Worm (Caenorhabditis elegans): ENCODE results near the gene vit-3.
A peak's percentile ranks its signal among the peaks of the same experiment; 100 is the strongest.

The vit-3 gene

DNA sequence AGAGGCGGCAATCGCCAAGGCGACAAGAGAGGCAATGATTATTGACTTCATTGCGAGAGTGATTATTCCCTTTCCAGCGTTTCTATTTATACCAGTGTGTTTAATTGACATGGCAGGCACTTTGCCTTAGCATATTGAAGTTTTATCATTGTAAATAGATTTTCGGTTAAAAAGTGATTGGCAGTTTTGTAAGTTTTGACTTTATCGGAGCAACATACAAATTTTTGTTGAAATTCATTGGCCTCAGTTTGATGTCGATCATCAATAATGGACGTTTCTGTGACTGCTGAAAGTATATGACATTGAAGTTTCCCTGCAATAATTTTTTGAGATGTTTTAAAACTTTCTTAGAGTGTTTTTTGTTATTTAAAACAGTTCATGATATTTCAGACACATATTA lies at the start of gene vit-3:
Gene vit-3 (minus strand): TSS at position 60 of the 400 bp plus-strand sequence.
- no peak for TF ChIP-seq ztf-23 (GFP tag; IDR thresholded peaks at IDR 0.05)
- no peak for TF ChIP-seq med-1 (GFP tag; optimal IDR thresholded peaks at IDR 0.05; ENCODE audit: insufficient read depth)
- no peak for TF ChIP-seq ref-1 (GFP tag; conservative IDR thresholded peaks at IDR 0.05)
- no peak for TF ChIP-seq klf-2 (GFP tag; conservative IDR thresholded peaks at IDR 0.05)
- TF ChIP-seq tab-1 (GFP tag; IDR thresholded peaks at IDR 0.05), result no peak
- no peak for TF ChIP-seq ztf-29 (GFP tag; IDR thresholded peaks at IDR 0.05)
- TF ChIP-seq T22C8.4 (GFP tag; IDR thresholded peaks at IDR 0.05), result no peak
- TF ChIP-seq flt-1 (GFP tag; IDR thresholded peaks at IDR 0.05), result no peak

DNA sequence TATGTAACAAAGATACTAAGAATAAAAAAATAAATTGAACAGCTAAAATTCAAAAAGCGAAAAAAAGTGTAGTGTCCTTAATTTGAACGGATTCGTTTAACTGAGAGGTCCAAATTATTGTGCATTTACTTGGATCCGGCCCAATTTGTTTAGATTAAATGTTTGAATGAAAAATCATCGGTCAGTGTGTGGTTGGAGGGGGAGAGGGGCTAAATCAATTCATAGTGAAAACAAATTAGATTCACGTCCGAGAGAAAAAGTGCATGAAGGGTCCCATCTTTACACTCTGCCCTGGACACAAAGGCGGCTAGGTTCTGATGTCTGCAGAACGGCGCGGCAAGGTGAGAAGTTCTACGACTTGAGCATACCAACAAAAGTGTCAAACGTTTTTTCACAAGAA lies 46.5 kb upstream of the vit-3 start:
- no peak for TF ChIP-seq med-1 (GFP tag; optimal IDR thresholded peaks at IDR 0.05; ENCODE audit: insufficient read depth)
- TF ChIP-seq klf-2 (GFP tag; conservative IDR thresholded peaks at IDR 0.05), result no peak
- no peak for TF ChIP-seq ztf-29 (GFP tag; IDR thresholded peaks at IDR 0.05)
- no peak for TF ChIP-seq ref-1 (GFP tag; conservative IDR thresholded peaks at IDR 0.05)
- no peak for TF ChIP-seq cog-1 (tag; optimal IDR thresholded peaks at IDR 0.05)
- no peak for TF ChIP-seq flt-1 (GFP tag; IDR thresholded peaks at IDR 0.05)
- TF ChIP-seq ztf-23 (GFP tag; IDR thresholded peaks at IDR 0.05), result no peak
- no peak for TF ChIP-seq tab-1 (GFP tag; IDR thresholded peaks at IDR 0.05)
- no peak for TF ChIP-seq T22C8.4 (GFP tag; IDR thresholded peaks at IDR 0.05)

DNA sequence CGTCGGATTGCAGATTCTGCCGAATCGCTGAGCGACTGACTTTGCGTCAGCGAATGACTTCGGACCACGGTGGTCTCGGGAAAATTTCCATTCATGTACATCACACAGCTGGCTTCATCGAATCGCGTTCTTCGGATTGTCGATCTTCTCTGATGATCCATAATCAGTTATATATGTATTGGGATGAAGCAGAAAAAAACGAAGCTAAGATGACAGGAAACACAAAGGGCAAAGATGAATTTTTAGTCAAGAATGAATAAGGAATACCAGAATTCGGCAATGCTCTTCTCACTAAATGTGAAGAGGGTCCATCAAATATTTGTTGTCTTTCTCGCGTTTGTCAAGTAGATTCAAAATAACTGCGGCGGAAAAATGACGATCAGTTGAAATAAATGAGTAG lies 44.9 kb upstream of the vit-3 start, which contains the start of gene del-9:
Gene del-9 (minus strand): TSS at position 101 of the 400 bp plus-strand sequence.
- no peak for TF ChIP-seq ztf-23 (GFP tag; IDR thresholded peaks at IDR 0.05)
- no peak for TF ChIP-seq med-1 (GFP tag; optimal IDR thresholded peaks at IDR 0.05; ENCODE audit: insufficient read depth)
- TF ChIP-seq tab-1 (GFP tag; IDR thresholded peaks at IDR 0.05), result no peak
- TF ChIP-seq cog-1 (tag; optimal IDR thresholded peaks at IDR 0.05), result no peak
- no peak for TF ChIP-seq flt-1 (GFP tag; IDR thresholded peaks at IDR 0.05)
- no peak for TF ChIP-seq ztf-29 (GFP tag; IDR thresholded peaks at IDR 0.05)
- TF ChIP-seq T22C8.4 (GFP tag; IDR thresholded peaks at IDR 0.05), result no peak
- no peak for TF ChIP-seq klf-2 (GFP tag; conservative IDR thresholded peaks at IDR 0.05)
- TF ChIP-seq ref-1 (GFP tag; conservative IDR thresholded peaks at IDR 0.05), result no peak

DNA sequence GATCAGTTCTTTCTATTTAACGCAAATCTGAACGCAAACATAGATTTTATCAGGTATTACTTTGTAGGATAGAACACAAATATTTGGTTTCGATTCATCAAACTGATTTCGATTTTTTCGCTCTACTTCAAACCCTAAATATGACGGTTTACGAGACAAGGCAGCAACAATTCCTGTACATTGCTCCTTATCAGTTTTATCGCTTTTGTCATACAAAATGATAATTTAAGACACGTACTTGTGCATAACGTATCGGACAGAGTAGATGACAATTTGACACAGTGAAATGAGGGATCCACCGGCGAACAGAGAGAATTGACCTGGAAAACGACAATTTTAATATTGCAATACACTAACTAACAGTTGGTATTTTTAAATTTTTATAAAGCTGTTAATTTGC lies 41.3 kb upstream of the vit-3 start:
- no peak for TF ChIP-seq med-1 (GFP tag; optimal IDR thresholded peaks at IDR 0.05; ENCODE audit: insufficient read depth)
- TF ChIP-seq tab-1 (GFP tag; IDR thresholded peaks at IDR 0.05), result no peak
- TF ChIP-seq ztf-29 (GFP tag; IDR thresholded peaks at IDR 0.05), result no peak

DNA sequence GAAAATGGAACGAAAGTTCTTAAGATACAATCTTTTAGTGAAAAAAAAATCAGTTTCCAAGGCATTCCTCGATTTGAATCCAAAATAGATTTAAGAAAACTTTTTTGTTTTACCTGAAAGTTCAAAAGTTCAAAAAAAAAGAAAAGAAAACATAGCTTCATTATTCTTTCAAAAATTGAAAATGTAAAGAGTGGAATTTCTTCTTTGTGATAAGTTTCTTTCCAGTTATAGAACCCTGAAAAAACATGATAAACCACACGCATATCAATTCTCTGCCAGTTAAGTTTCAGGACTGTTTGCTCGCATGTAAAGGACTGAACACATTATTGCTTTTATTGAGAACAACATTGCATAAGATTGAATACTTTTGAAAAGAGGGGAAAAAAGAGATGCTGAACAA lies 39.4 kb upstream of the vit-3 start:
- no peak for TF ChIP-seq ztf-23 (GFP tag; IDR thresholded peaks at IDR 0.05)
- TF ChIP-seq cog-1 (tag; optimal IDR thresholded peaks at IDR 0.05), result no peak

DNA sequence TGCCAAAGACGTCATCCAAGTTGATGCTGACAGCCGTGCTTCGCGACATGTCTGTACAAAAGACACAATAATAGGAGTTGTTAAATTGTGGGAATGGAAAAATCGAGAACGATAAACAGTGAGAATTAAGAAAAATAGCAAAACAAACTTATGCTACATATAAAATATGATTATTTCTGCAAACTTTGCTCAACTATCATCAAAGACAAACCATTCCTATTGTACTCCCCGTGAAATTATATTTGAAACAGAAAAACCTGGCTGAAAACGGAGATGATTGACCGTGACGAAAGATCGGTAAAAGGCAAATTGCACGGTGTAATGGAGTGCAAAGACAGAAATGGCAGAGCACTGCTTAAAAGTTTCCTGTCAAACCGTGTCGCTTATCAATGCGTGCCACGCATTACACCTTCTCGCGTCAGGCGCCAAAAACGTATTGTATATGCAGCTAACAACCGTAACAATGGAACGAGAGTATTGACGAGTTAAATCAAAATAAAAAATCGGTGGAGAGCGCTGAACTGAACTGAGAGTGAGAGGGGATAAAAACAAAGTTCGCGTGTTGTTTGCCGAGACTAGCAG lies 38.8 kb upstream of the vit-3 start, which contains the start of gene C18B2.5:
Gene C18B2.5 (minus strand): TSS at position 51 of the 582 bp plus-strand sequence.
- no peak for TF ChIP-seq tab-1 (GFP tag; IDR thresholded peaks at IDR 0.05)
- no peak for TF ChIP-seq flt-1 (GFP tag; IDR thresholded peaks at IDR 0.05)
- TF ChIP-seq T22C8.4 (GFP tag; IDR thresholded peaks at IDR 0.05), result no peak
- no peak for TF ChIP-seq med-1 (GFP tag; optimal IDR thresholded peaks at IDR 0.05; ENCODE audit: insufficient read depth)
- TF ChIP-seq ztf-29 (GFP tag; IDR thresholded peaks at IDR 0.05), result no peak
- no peak for TF ChIP-seq ztf-23 (GFP tag; IDR thresholded peaks at IDR 0.05)
- TF ChIP-seq cog-1 (tag; optimal IDR thresholded peaks at IDR 0.05), result no peak
- TF ChIP-seq ref-1 (GFP tag; conservative IDR thresholded peaks at IDR 0.05), result no peak
- no peak for TF ChIP-seq klf-2 (GFP tag; conservative IDR thresholded peaks at IDR 0.05)

DNA sequence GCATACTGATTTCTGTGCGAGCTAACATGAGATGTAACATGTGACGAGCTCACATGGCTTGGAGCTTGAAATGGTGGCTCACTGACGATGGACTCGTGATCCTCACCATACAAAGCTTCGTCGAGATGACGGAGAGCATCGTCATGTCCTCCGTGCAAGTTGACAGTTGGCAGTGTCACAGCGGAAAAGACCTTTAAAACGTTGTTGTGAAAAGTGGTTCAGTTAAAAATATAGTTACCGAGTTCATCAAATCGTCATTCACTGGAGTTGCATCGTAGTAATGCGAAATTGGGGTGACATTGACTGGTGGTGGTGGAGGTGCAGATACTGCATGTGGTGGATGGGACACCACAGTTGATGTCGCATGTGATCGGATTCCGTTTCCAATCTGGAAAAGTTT lies 38.1 kb upstream of the vit-3 start:
- no peak for TF ChIP-seq ref-1 (GFP tag; conservative IDR thresholded peaks at IDR 0.05)
- TF ChIP-seq ztf-23 (GFP tag; IDR thresholded peaks at IDR 0.05), result no peak
- TF ChIP-seq ztf-29 (GFP tag; IDR thresholded peaks at IDR 0.05), result no peak
- TF ChIP-seq klf-2 (GFP tag; conservative IDR thresholded peaks at IDR 0.05), result no peak
- no peak for TF ChIP-seq flt-1 (GFP tag; IDR thresholded peaks at IDR 0.05)
- no peak for TF ChIP-seq med-1 (GFP tag; optimal IDR thresholded peaks at IDR 0.05; ENCODE audit: insufficient read depth)
- TF ChIP-seq cog-1 (tag; optimal IDR thresholded peaks at IDR 0.05), result no peak
- no peak for TF ChIP-seq T22C8.4 (GFP tag; IDR thresholded peaks at IDR 0.05)
- no peak for TF ChIP-seq tab-1 (GFP tag; IDR thresholded peaks at IDR 0.05)

DNA sequence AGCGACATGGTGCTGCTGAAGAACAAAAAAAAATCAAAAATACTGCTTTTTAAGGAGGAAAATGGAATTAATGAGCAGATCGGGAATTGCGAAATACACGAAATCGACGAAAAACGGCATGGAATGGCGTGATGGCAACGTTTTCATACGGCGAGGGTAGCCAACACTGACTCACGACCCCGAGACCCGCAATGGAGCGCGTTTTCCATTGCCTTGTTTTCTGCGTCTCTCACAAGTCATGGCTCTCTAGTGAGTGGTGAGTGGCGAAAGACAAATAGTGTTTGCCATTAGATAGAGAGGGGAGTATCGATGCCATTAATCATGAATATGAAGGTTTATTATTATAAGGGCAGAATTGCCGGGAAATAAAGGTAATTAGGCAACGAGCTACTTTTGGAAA lies 33.4 kb upstream of the vit-3 start, which contains the start of gene C18B2.4:
Gene C18B2.4 (minus strand): TSS at position 15 of the 400 bp plus-strand sequence.
- TF ChIP-seq tab-1 (GFP tag; IDR thresholded peaks at IDR 0.05), result 0 out of 2 replicates have a peak, but pooled peaks have one; percentile 32
- TF ChIP-seq cog-1 (tag; optimal IDR thresholded peaks at IDR 0.05), result peak; percentile 76
- TF ChIP-seq ref-1 (GFP tag; conservative IDR thresholded peaks at IDR 0.05), result no peak

DNA sequence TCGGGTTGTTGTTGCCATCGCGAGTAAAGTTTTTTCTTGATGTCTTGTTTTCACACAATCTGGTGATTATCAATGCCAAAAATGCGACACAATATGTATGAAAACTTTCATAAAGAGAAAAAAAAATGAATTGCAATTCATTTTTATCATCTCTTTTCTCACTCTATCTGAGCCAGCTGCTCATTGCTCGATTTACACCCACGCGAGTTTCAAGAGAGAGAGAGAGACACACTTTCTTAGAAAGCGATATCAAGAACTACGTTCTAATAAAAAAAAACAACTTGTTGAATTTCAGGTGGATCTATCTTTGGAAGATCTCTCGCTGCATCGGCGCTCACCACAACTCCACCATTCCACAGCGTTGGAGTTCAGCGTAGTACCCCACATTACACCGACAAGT lies 30.3 kb upstream of the vit-3 start:
- no peak for TF ChIP-seq flt-1 (GFP tag; IDR thresholded peaks at IDR 0.05)
- TF ChIP-seq tab-1 (GFP tag; IDR thresholded peaks at IDR 0.05), result no peak

DNA sequence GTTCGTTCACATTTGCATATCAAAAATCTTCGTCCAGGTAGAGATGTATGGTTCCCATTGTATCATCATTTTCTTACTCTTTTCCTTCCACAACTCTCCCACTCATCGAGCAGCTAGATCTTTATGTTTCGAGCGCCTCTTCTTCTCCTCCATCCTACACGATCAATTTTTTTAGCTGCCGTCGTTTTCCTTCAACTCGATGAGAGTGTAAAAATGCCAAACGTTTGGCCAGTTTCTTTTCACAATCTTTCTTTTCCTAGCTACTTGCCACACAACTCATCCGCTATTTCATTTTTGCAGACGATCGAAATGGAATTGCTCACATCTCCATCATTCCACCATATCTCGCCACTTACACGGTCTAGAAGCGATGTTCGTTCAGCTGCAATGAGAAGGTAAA lies 29.2 kb upstream of the vit-3 start, which contains the start of gene C18B2.3:
Gene C18B2.3 (plus strand): TSS at position 301 of the 400 bp plus-strand sequence.
- no peak for TF ChIP-seq T22C8.4 (GFP tag; IDR thresholded peaks at IDR 0.05)
- no peak for TF ChIP-seq ref-1 (GFP tag; conservative IDR thresholded peaks at IDR 0.05)
- TF ChIP-seq tab-1 (GFP tag; IDR thresholded peaks at IDR 0.05), result no peak
- TF ChIP-seq ztf-29 (GFP tag; IDR thresholded peaks at IDR 0.05), result no peak
- TF ChIP-seq klf-2 (GFP tag; conservative IDR thresholded peaks at IDR 0.05), result no peak
- TF ChIP-seq flt-1 (GFP tag; IDR thresholded peaks at IDR 0.05), result no peak
- no peak for TF ChIP-seq med-1 (GFP tag; optimal IDR thresholded peaks at IDR 0.05; ENCODE audit: insufficient read depth)
- no peak for TF ChIP-seq ztf-23 (GFP tag; IDR thresholded peaks at IDR 0.05)
- TF ChIP-seq cog-1 (tag; optimal IDR thresholded peaks at IDR 0.05), result no peak
